Worm (Caenorhabditis elegans): Measurements from ENCODE around the gene cah-1.

DNA sequence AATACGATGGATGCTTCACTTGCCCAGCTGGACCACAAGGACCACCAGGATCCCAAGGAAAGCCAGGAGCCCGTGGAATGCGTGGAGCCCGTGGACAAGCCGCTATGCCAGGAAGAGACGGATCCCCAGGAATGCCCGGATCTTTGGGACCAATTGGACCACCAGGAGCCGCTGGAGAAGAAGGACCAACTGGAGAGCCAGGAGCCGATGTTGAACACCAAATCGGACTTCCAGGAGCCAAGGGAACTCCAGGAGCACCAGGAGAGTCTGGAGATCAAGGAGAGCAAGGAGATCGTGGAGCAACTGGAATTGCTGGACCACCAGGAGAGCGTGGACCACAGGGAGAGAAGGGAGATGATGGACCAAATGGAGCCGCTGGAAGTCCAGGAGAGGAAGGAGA lies 22.5 kb upstream of the cah-1 start:
- TF ChIP-seq ZK546.5 (tag; optimal IDR thresholded peaks at IDR 0.05) (no peak), snpc-4 (tag; optimal IDR thresholded peaks at IDR 0.05) (no peak), nhr-77 (tag; optimal IDR thresholded peaks at IDR 0.05) (no peak), nhr-129 (tag; optimal IDR thresholded peaks at IDR 0.05) (no peak), nhr-12 (tag; optimal IDR thresholded peaks at IDR 0.05) (no peak), aly-2 (tag; optimal IDR thresholded peaks at IDR 0.05) (no peak), nhr-6 (tag; optimal IDR thresholded peaks at IDR 0.05) (no peak), ama-1 (optimal IDR thresholded peaks at IDR 0.05) (no peak), elt-3 (tag; optimal IDR thresholded peaks at IDR 0.05) (no peak), mab-5 (tag; optimal IDR thresholded peaks at IDR 0.05) (no peak), lsy-2 (tag; optimal IDR thresholded peaks at IDR 0.05) (no peak), nhr-25 (tag; optimal IDR thresholded peaks at IDR 0.05) (no peak)
